Worm (Caenorhabditis elegans) whole organism, L1 larva: Measurements from ENCODE around the gene nep-4.

ENCODE experiments used
- C16A3.4 ChIP-seq: fragments of 150-350 bp; optimal IDR thresholded peaks from 2 replicates; lab custom pipeline; 2014; ENCODE audit warnings: missing biosample characterization, missing genetic modification characterization
- Y116A8C.19 ChIP-seq: sonication (generic microtip); optimal IDR thresholded peaks from 2 replicates; lab custom pipeline; 2016; ENCODE audit warnings: missing compliant biosample characterization, missing genetic modification characterization, borderline replicate concordance
- aly-2 ChIP-seq: fragments of 150-350 bp; optimal IDR thresholded peaks from 2 replicates; lab custom pipeline; 2014; ENCODE audit warnings: missing biosample characterization, missing genetic modification characterization
- blmp-1 ChIP-seq: fragments of 150-350 bp; optimal IDR thresholded peaks from 2 replicates; lab custom pipeline; 2014; ENCODE audit warnings: missing biosample characterization, missing genetic modification characterization
- ceh-63 ChIP-seq: fragments of 200-800 bp; sonication (Bioruptor generic); optimal IDR thresholded peaks from 2 replicates; lab custom pipeline; 2018; ENCODE audit warnings: mild to moderate bottlenecking, missing genetic modification characterization, missing compliant biosample characterization
- ceh-8 ChIP-seq: fragments of 200-800 bp; sonication (Bioruptor generic); optimal IDR thresholded peaks from 2 replicates; lab custom pipeline; 2018; ENCODE audit warnings: mild to moderate bottlenecking, missing genetic modification characterization, moderate library complexity, missing compliant biosample characterization
- ceh-82 ChIP-seq, 3 experiments: fragments of 150-350 bp in 1 of 3; sonication (generic microtip) in 2 of 3; optimal IDR thresholded peaks; 2 replicates each; lab custom pipeline; 2014 to 2017; ENCODE audit warnings: missing biosample characterization in 3 of 3, missing genetic modification characterization in 3 of 3
- ceh-88 ChIP-seq: fragments of 200-800 bp; sonication (Bioruptor generic); IDR thresholded peaks from 2 replicates; pipeline ENCODE4 v1.3.6; 2022; ENCODE audit warnings: missing genetic modification characterization, missing compliant biosample characterization
- ceh-90 ChIP-seq: sonication (generic microtip); optimal IDR thresholded peaks from 2 replicates; lab custom pipeline; 2016; ENCODE audit warnings: missing genetic modification characterization, missing compliant biosample characterization
- ces-1 ChIP-seq: fragments of 150-350 bp; optimal IDR thresholded peaks from 2 replicates; lab custom pipeline; 2014; ENCODE audit warnings: missing biosample characterization, missing genetic modification reagents, missing genetic modification characterization
- dpl-1 ChIP-seq, 3 experiments: fragments of 150-350 bp in 2 of 3; sonication (generic microtip) in 1 of 3; optimal IDR thresholded peaks; 2 replicates each; lab custom pipeline; 2014 to 2017; ENCODE audit warnings: missing biosample characterization in 3 of 3, missing genetic modification characterization in 3 of 3, missing genetic modification reagents in 3 of 3
- efl-1 ChIP-seq, 4 experiments: fragments of 150-350 bp; optimal IDR thresholded peaks in 3 of 4; peaks in 1 of 4; 1 replicate in 1 of 4; 2 replicates in 3 of 4; lab custom pipeline; 2014; ENCODE audit warnings: missing biosample characterization in 2 of 4, missing genetic modification characterization in 2 of 4, missing genetic modification reagents in 2 of 4
- elt-2 ChIP-seq: sonication (generic microtip); optimal IDR thresholded peaks from 2 replicates; lab custom pipeline; 2016; ENCODE audit warnings: missing genetic modification characterization, mild to moderate bottlenecking, inconsistent platforms, missing compliant biosample characterization, missing genetic modification reagents
- elt-3 ChIP-seq, 6 experiments: fragments of 150-350 bp in 1 of 6; sonication (generic microtip); optimal IDR thresholded peaks; 2 replicates each; lab custom pipeline; 2017 to 2018; ENCODE audit warnings: missing biosample characterization in 6 of 6, missing genetic modification characterization in 6 of 6, inconsistent platforms in 1 of 6
- ets-5 ChIP-seq: fragments of 200-800 bp; sonication (Bioruptor generic); IDR thresholded peaks from 2 replicates; pipeline ENCODE4 v1.3.6; 2022; ENCODE audit warnings: missing genetic modification characterization, missing compliant biosample characterization
- fkh-10 ChIP-seq: sonication (generic microtip); optimal IDR thresholded peaks from 2 replicates; lab custom pipeline; 2017; ENCODE audit warnings: missing biosample characterization, missing genetic modification reagents, missing genetic modification characterization
- fkh-4 ChIP-seq: sonication (generic microtip); optimal IDR thresholded peaks from 2 replicates; lab custom pipeline; 2016; ENCODE audit warnings: missing compliant biosample characterization, missing genetic modification characterization, borderline replicate concordance
- fkh-8 ChIP-seq: sonication (generic microtip); optimal IDR thresholded peaks from 2 replicates; lab custom pipeline; 2016; ENCODE audit warnings: mild to moderate bottlenecking, missing genetic modification characterization, missing compliant biosample characterization
- hlh-4 ChIP-seq: sonication (generic microtip); optimal IDR thresholded peaks from 2 replicates; lab custom pipeline; 2016; ENCODE audit warnings: mild to moderate bottlenecking, missing genetic modification characterization, missing compliant biosample characterization
- hpl-2 ChIP-seq: fragments of 150-350 bp; optimal IDR thresholded peaks from 2 replicates; lab custom pipeline; 2014; ENCODE audit warnings: missing biosample characterization, missing genetic modification reagents, missing genetic modification characterization
- irx-1 ChIP-seq: sonication (generic microtip); optimal IDR thresholded peaks from 2 replicates; lab custom pipeline; 2016; ENCODE audit warnings: missing genetic modification characterization, missing compliant biosample characterization
- lin-13 ChIP-seq: fragments of 150-350 bp; optimal IDR thresholded peaks from 2 replicates; lab custom pipeline; 2014; ENCODE audit warnings: missing biosample characterization, missing genetic modification reagents, missing genetic modification characterization
- nhr-11 ChIP-seq: fragments of 150-350 bp; optimal IDR thresholded peaks from 2 replicates; lab custom pipeline; 2014; ENCODE audit warnings: missing biosample characterization, missing genetic modification characterization
- nhr-20 ChIP-seq: sonication (generic microtip); optimal IDR thresholded peaks from 2 replicates; lab custom pipeline; 2016; ENCODE audit warnings: mild to moderate bottlenecking, missing genetic modification characterization, missing compliant biosample characterization
- nhr-237 ChIP-seq: fragments of 150-350 bp; optimal IDR thresholded peaks from 2 replicates; lab custom pipeline; 2014; ENCODE audit warnings: missing biosample characterization, missing genetic modification characterization
- nhr-47 ChIP-seq: sonication (generic microtip); optimal IDR thresholded peaks from 2 replicates; lab custom pipeline; 2016; ENCODE audit warnings: mild to moderate bottlenecking, missing genetic modification characterization, moderate library complexity, missing compliant biosample characterization
- nhr-71 ChIP-seq: sonication (generic microtip); optimal IDR thresholded peaks from 2 replicates; lab custom pipeline; 2016; ENCODE audit warnings: mild to moderate bottlenecking, missing genetic modification characterization, moderate library complexity, missing compliant biosample characterization
- nhr-77 ChIP-seq: fragments of 150-350 bp; optimal IDR thresholded peaks from 2 replicates; lab custom pipeline; 2014; ENCODE audit warnings: missing biosample characterization, missing genetic modification characterization
- pag-3 ChIP-seq: sonication (generic microtip); optimal IDR thresholded peaks from 2 replicates; lab custom pipeline; 2017; ENCODE audit warnings: missing genetic modification characterization, mild to moderate bottlenecking, missing compliant biosample characterization, antibody characterized with exemption, borderline replicate concordance; ENCODE audit not compliant: insufficient read depth
- pax-3 ChIP-seq: fragments of 200-800 bp; sonication (Bioruptor generic); optimal IDR thresholded peaks from 2 replicates; lab custom pipeline; 2018; ENCODE audit warnings: mild to moderate bottlenecking, missing genetic modification characterization, moderate library complexity, missing compliant biosample characterization
- rnt-1 ChIP-seq: sonication (generic microtip); optimal IDR thresholded peaks from 2 replicates; lab custom pipeline; 2016; ENCODE audit warnings: mild to moderate bottlenecking, missing genetic modification characterization, moderate library complexity, missing compliant biosample characterization
- snpc-4 ChIP-seq: fragments of 150-350 bp; optimal IDR thresholded peaks from 2 replicates; lab custom pipeline; 2014; ENCODE audit warnings: missing biosample characterization, missing genetic modification characterization
- sox-4 ChIP-seq: sonication (generic microtip); optimal IDR thresholded peaks from 2 replicates; lab custom pipeline; 2016; ENCODE audit warnings: missing genetic modification characterization, missing compliant biosample characterization
- swsn-7 ChIP-seq: sonication (generic microtip); optimal IDR thresholded peaks from 2 replicates; lab custom pipeline; 2016; ENCODE audit warnings: missing genetic modification characterization, missing compliant biosample characterization
- tlp-1 ChIP-seq: fragments of 150-350 bp; optimal IDR thresholded peaks from 2 replicates; lab custom pipeline; 2014; ENCODE audit warnings: missing biosample characterization, missing genetic modification characterization
- unc-30 ChIP-seq: sonication (generic microtip); optimal IDR thresholded peaks from 2 replicates; lab custom pipeline; 2017; ENCODE audit warnings: missing biosample characterization, missing genetic modification characterization
- unc-62 ChIP-seq: fragments of 150-350 bp; optimal IDR thresholded peaks from 2 replicates; lab custom pipeline; 2014; ENCODE audit warnings: missing biosample characterization, missing genetic modification reagents, missing genetic modification characterization
- unc-86 ChIP-seq: sonication (generic microtip); optimal IDR thresholded peaks from 2 replicates; lab custom pipeline; 2016; ENCODE audit warnings: missing genetic modification characterization, missing compliant biosample characterization
- vab-15 ChIP-seq: sonication (generic microtip); optimal IDR thresholded peaks from 2 replicates; lab custom pipeline; 2017; ENCODE audit warnings: missing genotype, mild to moderate bottlenecking, missing genetic modification characterization, missing compliant biosample characterization
- xbp-1 ChIP-seq: sonication (generic microtip); optimal IDR thresholded peaks from 2 replicates; lab custom pipeline; 2016; ENCODE audit warnings: missing genetic modification characterization, missing compliant biosample characterization
- zag-1 ChIP-seq: fragments of 150-350 bp; optimal IDR thresholded peaks from 2 replicates; lab custom pipeline; 2014; ENCODE audit warnings: missing biosample characterization, missing genetic modification characterization

The nep-4 gene

ce11 chrX:6867707-6868106 is 4.5 kb upstream of the nep-4 start (continued):
- TF ChIP-seq fkh-4 (tag; lab: Kevin White, UChicago) (no peak), lin-13 (no peak), fkh-10 (GFP tag; lab: Kevin White, UChicago) (no peak), ets-5 (no peak), blmp-1 (tag; lab: Kevin White, UChicago) (no peak), hpl-2 (GFP tag; lab: Kevin White, UChicago) (no peak), nhr-11 (no peak), sox-4 (tag; lab: Kevin White, UChicago) (no peak), irx-1 (tag; lab: Kevin White, UChicago) (no peak), ceh-90 (no peak), Y116A8C.19 (no peak), unc-86 (no peak), swsn-7 (tag; lab: Kevin White, UChicago) (peak; percentile 31), nhr-47 (peak; percentile 47), snpc-4 (tag; lab: Kevin White, UChicago) (no peak), hlh-4 (tag; lab: Kevin White, UChicago) (no peak), dpl-1 (GFP tag; optimal IDR thresholded peaks at IDR 0.05; lab: Kevin White, UChicago) (peak in 1 of 3 experiments; percentile 11), ceh-8 (GFP tag; lab: Kevin White, UChicago) (no peak), pag-3 (tag; lab: Kevin White, UChicago) (no peak), vab-15 (tag; lab: Kevin White, UChicago) (no peak), elt-3 (tag; optimal IDR thresholded peaks at IDR 0.05; lab: Kevin White, UChicago) (peak in 3 of 6 experiments; percentile 25 to 46 (median 28)), rnt-1 (tag; lab: Kevin White, UChicago) (peak; percentile 78), nhr-237 (tag; lab: Kevin White, UChicago) (no peak), nhr-77 (tag; lab: Kevin White, UChicago) (peak; percentile 7), unc-30 (tag; lab: Kevin White, UChicago) (no peak), efl-1 (optimal IDR thresholded peaks at IDR 0.05; lab: Kevin White, UChicago) (peak in 1 of 2 experiments; percentile 14), efl-1 (GFP tag; optimal IDR thresholded peaks at IDR 0.05 in 1 of 2; lab: Kevin White, UChicago) (no peak), xbp-1 (peak; percentile 54), unc-62 (GFP tag; lab: Kevin White, UChicago) (no peak), tlp-1 (tag; lab: Kevin White, UChicago) (no peak), nhr-71 (tag; lab: Kevin White, UChicago) (peak; percentile 58), ceh-82 (tag; optimal IDR thresholded peaks at IDR 0.05; lab: Kevin White, UChicago) (peak in 1 of 3 experiments; percentile 15), fkh-8 (tag; lab: Kevin White, UChicago) (no peak)
- TF ChIP-seq, all 84 proteins: peak for 23

DNA sequence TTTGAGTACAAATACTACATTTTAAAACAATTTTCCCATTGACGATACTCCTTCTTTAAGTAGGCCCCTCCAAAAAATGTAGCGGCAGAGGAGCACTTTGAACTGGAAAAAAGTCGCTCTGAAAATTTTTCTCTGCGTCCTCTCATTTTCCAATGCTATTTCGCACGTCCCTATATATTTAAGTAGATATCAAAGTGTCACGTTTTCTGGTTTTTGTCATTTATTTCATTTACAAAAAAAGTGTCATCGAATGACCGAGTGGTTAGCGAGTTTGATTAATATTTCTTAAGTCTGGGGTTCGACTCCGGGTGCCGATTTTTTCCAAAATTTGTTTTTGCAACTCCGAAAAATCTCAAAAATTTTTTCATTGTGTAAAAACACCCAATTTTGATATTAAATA is 3.7 kb upstream of the nep-4 start:
- TF ChIP-seq swsn-7 (tag; lab: Kevin White, UChicago) (no peak), ces-1 (GFP tag; lab: Kevin White, UChicago) (no peak), sox-4 (tag; lab: Kevin White, UChicago) (no peak), nhr-20 (tag; lab: Kevin White, UChicago) (no peak), aly-2 (no peak), Y116A8C.19 (no peak), ceh-88 (GFP tag; lab: Robert Waterston, UW) (no peak), ceh-63 (no peak), zag-1 (tag; lab: Kevin White, UChicago) (no peak), vab-15 (tag; lab: Kevin White, UChicago) (no peak), elt-2 (tag; lab: Kevin White, UChicago) (no peak), pax-3 (no peak), C16A3.4 (tag; lab: Kevin White, UChicago) (no peak), irx-1 (tag; lab: Kevin White, UChicago) (no peak)
